Fruit fly (Drosophila melanogaster): ENCODE measurements around the gene CG5397.

dm6 chr2L:1256039-1256438, 16.2 kb downstream of the CG5397 start, which contains the start of gene robo3:
- TF ChIP-seq pan (optimal IDR thresholded peaks at IDR 0.05) (no peak), sage (GFP tag; optimal IDR thresholded peaks at IDR 0.05) (no peak), OdsH (GFP tag; optimal IDR thresholded peaks at IDR 0.05) (no peak), Dfd (GFP tag; optimal IDR thresholded peaks at IDR 0.05) (no peak), dmrt93B (GFP tag; optimal IDR thresholded peaks at IDR 0.05) (no peak), rgr (GFP tag; optimal IDR thresholded peaks at IDR 0.05) (no peak), Abd-B (GFP tag; optimal IDR thresholded peaks at IDR 0.05) (no peak)
